Worm (Caenorhabditis elegans) whole organism, mixed stage, embryonic: ENCODE results near the gene cnc-9.

Experiments used
- M03D4.4 ChIP-seq: sonication (generic microtip); optimal IDR thresholded peaks from 2 replicates; lab custom pipeline; 2017; ENCODE audit warnings: mild to moderate bottlenecking, missing genetic modification characterization, missing compliant biosample characterization
- bed-3 ChIP-seq: fragments of 200-800 bp; sonication (Bioruptor generic); optimal IDR thresholded peaks from 3 replicates; lab custom pipeline; 2018; ENCODE audit warnings: mild to moderate bottlenecking, missing genetic modification characterization, moderate library complexity, missing compliant biosample characterization
- blmp-1 ChIP-seq: fragments of 150-350 bp; optimal IDR thresholded peaks from 2 replicates; lab custom pipeline; 2014; ENCODE audit warnings: missing biosample characterization, missing genetic modification characterization
- ceh-39 ChIP-seq: fragments of 150-350 bp; optimal IDR thresholded peaks from 2 replicates; lab custom pipeline; 2014; ENCODE audit warnings: missing biosample characterization, missing genetic modification characterization
- ceh-43 ChIP-seq: fragments of 200-800 bp; sonication (Bioruptor generic); optimal IDR thresholded peaks from 2 replicates; lab custom pipeline; 2018; ENCODE audit warnings: mild to moderate bottlenecking, missing genetic modification characterization, moderate library complexity, missing compliant biosample characterization
- ceh-83 ChIP-seq: fragments of 200-800 bp; sonication (Bioruptor generic); optimal IDR thresholded peaks from 2 replicates; lab custom pipeline; 2018; ENCODE audit warnings: mild to moderate bottlenecking, missing genetic modification characterization, missing compliant biosample characterization
- ces-1 ChIP-seq: fragments of 150-350 bp; optimal IDR thresholded peaks from 2 replicates; lab custom pipeline; 2014; ENCODE audit warnings: missing biosample characterization, missing genetic modification reagents, missing genetic modification characterization
- cnd-1 ChIP-seq: fragments of 200-800 bp; sonication (Bioruptor generic); optimal IDR thresholded peaks from 2 replicates; lab custom pipeline; 2018; ENCODE audit warnings: mild to moderate bottlenecking, missing genetic modification characterization, missing compliant biosample characterization
- drap-1 ChIP-seq: fragments of 200-800 bp; sonication (Bioruptor generic); optimal IDR thresholded peaks from 3 replicates; lab custom pipeline; 2018; ENCODE audit warnings: mild to moderate bottlenecking, missing genetic modification characterization, missing compliant biosample characterization
- elt-1 ChIP-seq: sonication (generic microtip); optimal IDR thresholded peaks from 2 replicates; lab custom pipeline; 2017; ENCODE audit warnings: missing genetic modification characterization, mild to moderate bottlenecking, missing compliant biosample characterization, antibody characterized with exemption, moderate library complexity, borderline replicate concordance; ENCODE audit not compliant: insufficient read depth
- elt-3 ChIP-seq: fragments of 150-350 bp; optimal IDR thresholded peaks from 2 replicates; lab custom pipeline; 2014; ENCODE audit warnings: missing biosample characterization, missing genetic modification characterization
- flh-1 ChIP-seq: fragments of 200-800 bp; sonication (Bioruptor generic); optimal IDR thresholded peaks from 2 replicates; lab custom pipeline; 2018; ENCODE audit warnings: mild to moderate bottlenecking, missing genetic modification characterization, moderate library complexity, missing compliant biosample characterization
- ham-2 ChIP-seq: fragments of 200-800 bp; sonication (Bioruptor generic); optimal IDR thresholded peaks from 2 replicates; lab custom pipeline; 2018; ENCODE audit warnings: mild to moderate bottlenecking, missing genetic modification characterization, missing compliant biosample characterization
- lin-13 ChIP-seq: fragments of 150-350 bp; optimal IDR thresholded peaks from 2 replicates; lab custom pipeline; 2014; ENCODE audit warnings: missing biosample characterization, missing genetic modification characterization
- lin-32 ChIP-seq: fragments of 200-800 bp; sonication (Bioruptor generic); optimal IDR thresholded peaks from 2 replicates; lab custom pipeline; 2018; ENCODE audit warnings: mild to moderate bottlenecking, missing genetic modification characterization, missing compliant biosample characterization
- lsy-2 ChIP-seq: fragments of 150-350 bp; optimal IDR thresholded peaks from 2 replicates; lab custom pipeline; 2014; ENCODE audit warnings: missing biosample characterization, missing genetic modification characterization
- mab-5 ChIP-seq: fragments of 150-350 bp; optimal IDR thresholded peaks from 2 replicates; lab custom pipeline; 2014; ENCODE audit warnings: missing biosample characterization, missing genetic modification characterization
- mep-1 ChIP-seq: fragments of 150-350 bp; optimal IDR thresholded peaks from 2 replicates; lab custom pipeline; 2017; ENCODE audit warnings: missing biosample characterization, missing genetic modification reagents, missing genetic modification characterization, inconsistent platforms
- mls-2 ChIP-seq: sonication (generic microtip); optimal IDR thresholded peaks from 2 replicates; lab custom pipeline; 2016; ENCODE audit warnings: mild to moderate bottlenecking, missing genetic modification characterization, moderate library complexity, missing compliant biosample characterization
- nhr-12 ChIP-seq: fragments of 150-350 bp; optimal IDR thresholded peaks from 2 replicates; lab custom pipeline; 2014; ENCODE audit warnings: missing biosample characterization, missing genetic modification characterization
- nhr-2 ChIP-seq: fragments of 150-350 bp; optimal IDR thresholded peaks from 2 replicates; lab custom pipeline; 2014; ENCODE audit warnings: missing biosample characterization, missing genetic modification characterization
- nhr-237 ChIP-seq: fragments of 150-350 bp; optimal IDR thresholded peaks from 2 replicates; lab custom pipeline; 2014; ENCODE audit warnings: missing biosample characterization, missing genetic modification characterization
- nhr-28 ChIP-seq: fragments of 150-350 bp; optimal IDR thresholded peaks from 2 replicates; lab custom pipeline; 2014; ENCODE audit warnings: missing biosample characterization, missing genetic modification characterization
- pha-4 ChIP-seq: fragments of 150-350 bp; optimal IDR thresholded peaks from 2 replicates; lab custom pipeline; 2018; ENCODE audit warnings: missing biosample characterization, missing genetic modification reagents, missing genetic modification characterization
- sem-2 ChIP-seq: fragments of 200-800 bp; sonication (Bioruptor generic); optimal IDR thresholded peaks from 2 replicates; lab custom pipeline; 2018; ENCODE audit warnings: mild to moderate bottlenecking, missing genetic modification characterization, missing compliant biosample characterization
- snpc-4 ChIP-seq: fragments of 150-350 bp; optimal IDR thresholded peaks from 2 replicates; lab custom pipeline; 2014; ENCODE audit warnings: missing biosample characterization, missing genetic modification characterization
- tbx-8 ChIP-seq: fragments of 200-800 bp; sonication (Bioruptor generic); optimal IDR thresholded peaks from 2 replicates; lab custom pipeline; 2018; ENCODE audit warnings: mild to moderate bottlenecking, missing genetic modification characterization, moderate library complexity, missing compliant biosample characterization
- unc-120 ChIP-seq: sonication (generic microtip); optimal IDR thresholded peaks from 2 replicates; lab custom pipeline; 2017; ENCODE audit warnings: missing genetic modification characterization, missing compliant biosample characterization; ENCODE audit not compliant: poor library complexity, severe bottlenecking
- unc-39 ChIP-seq: fragments of 150-350 bp; optimal IDR thresholded peaks from 2 replicates; lab custom pipeline; 2014; ENCODE audit warnings: missing biosample characterization, missing genetic modification characterization
- unc-62 ChIP-seq: fragments of 150-350 bp; optimal IDR thresholded peaks from 2 replicates; lab custom pipeline; 2014; ENCODE audit warnings: missing biosample characterization, missing genetic modification reagents, missing genetic modification characterization
- zip-8 ChIP-seq: fragments of 150-350 bp; optimal IDR thresholded peaks from 2 replicates; lab custom pipeline; 2014; ENCODE audit warnings: missing biosample characterization, missing genetic modification characterization
- ztf-11 ChIP-seq: fragments of 150-350 bp; optimal IDR thresholded peaks from 2 replicates; lab custom pipeline; 2014; ENCODE audit warnings: missing biosample characterization, missing genetic modification characterization

Gene cnc-9

DNA sequence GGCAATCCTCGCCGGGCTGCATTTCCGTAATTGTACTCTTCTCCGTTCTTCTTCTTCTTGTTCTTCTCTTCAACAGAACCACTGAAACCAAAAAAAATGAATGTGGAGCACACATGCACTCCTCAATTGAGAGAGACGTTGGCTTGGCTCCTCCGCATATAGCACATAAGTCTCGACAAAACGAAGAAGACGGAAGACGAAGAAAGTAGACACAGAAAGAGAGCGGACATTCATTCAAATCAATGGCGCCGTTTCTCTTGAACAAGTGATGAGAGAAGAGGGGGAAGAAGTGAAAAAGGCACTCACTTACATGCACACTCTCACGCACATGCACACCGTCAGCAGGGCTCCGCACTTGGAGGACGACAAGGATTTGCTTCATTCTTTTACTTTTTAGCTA lies 37.5 kb upstream of the cnc-9 start, which contains the start of gene F25E5.9:
Gene F25E5.9 (minus strand): TSS at position 382 of the 400 bp plus-strand sequence.
- TF ChIP-seq lin-13 (no peak), cnd-1 (tag; lab: Kevin White, UChicago) (no peak), ztf-11 (no peak), unc-62 (GFP tag; lab: Kevin White, UChicago) (no peak), flh-1 (GFP tag; lab: Kevin White, UChicago) (no peak), nhr-28 (tag; lab: Kevin White, UChicago) (no peak), M03D4.4 (tag; lab: Kevin White, UChicago) (no peak), snpc-4 (no peak), elt-1 (no peak)

DNA sequence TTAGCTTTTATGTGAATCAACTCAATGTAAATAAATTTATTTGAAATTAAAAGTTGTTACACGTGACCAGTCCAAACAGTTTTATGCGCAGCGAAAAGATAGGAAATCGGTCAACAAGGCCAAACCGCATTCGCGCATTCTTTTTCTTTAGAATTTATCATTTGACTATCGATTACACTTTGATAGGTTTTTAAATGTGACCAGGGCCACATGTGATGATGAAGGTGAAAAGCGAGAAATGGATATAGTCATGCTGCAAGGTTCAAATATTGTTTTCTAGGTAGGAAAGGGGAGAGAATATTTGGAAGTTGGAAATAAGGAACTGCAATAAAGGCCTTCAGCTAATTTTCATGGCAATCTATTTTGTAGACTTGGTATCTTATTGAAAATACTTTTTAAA lies 36.9 kb upstream of the cnc-9 start:
- TF ChIP-seq zip-8 (tag; lab: Kevin White, UChicago), result no peak
- TF ChIP-seq mls-2, result no peak
- TF ChIP-seq nhr-237, result no peak
- no peak for TF ChIP-seq elt-1
- no peak for TF ChIP-seq mab-5 (tag; lab: Kevin White, UChicago)
- TF ChIP-seq M03D4.4 (tag; lab: Kevin White, UChicago), result no peak
- no peak for TF ChIP-seq nhr-12 (tag; lab: Kevin White, UChicago)
- no peak for TF ChIP-seq ham-2
- TF ChIP-seq unc-39, result no peak
- TF ChIP-seq sem-2 (GFP tag; lab: Kevin White, UChicago), result no peak
- TF ChIP-seq lin-32 (GFP tag; lab: Kevin White, UChicago), result no peak
- TF ChIP-seq drap-1 (GFP tag; lab: Kevin White, UChicago), result no peak
- no peak for TF ChIP-seq ceh-39 (tag; lab: Kevin White, UChicago)
- no peak for TF ChIP-seq blmp-1 (tag; lab: Kevin White, UChicago)
- no peak for TF ChIP-seq lin-13
- no peak for TF ChIP-seq tbx-8
- no peak for TF ChIP-seq ceh-43 (GFP tag; lab: Kevin White, UChicago)
- no peak for TF ChIP-seq snpc-4

DNA sequence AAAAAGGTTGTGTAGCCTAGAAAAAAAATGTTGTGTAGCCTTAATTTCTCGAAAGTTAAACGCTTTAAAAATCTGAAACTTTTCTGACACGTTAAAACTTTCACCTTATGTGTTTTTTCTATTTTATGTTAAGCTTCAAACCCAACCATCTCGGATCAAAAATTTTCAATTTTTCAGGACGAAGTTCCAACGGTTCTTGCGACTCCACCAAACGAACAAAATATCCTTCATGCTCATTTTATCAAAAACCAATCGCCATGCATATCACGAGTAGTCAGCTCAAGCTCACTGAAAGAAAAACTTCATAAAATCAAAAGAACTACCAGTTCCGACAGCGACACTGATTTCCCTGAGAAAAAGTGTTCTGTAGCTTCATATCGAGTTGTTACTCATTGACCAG lies 36.5 kb upstream of the cnc-9 start:
- TF ChIP-seq lin-13 (no peak), nhr-237 (no peak), nhr-28 (tag; lab: Kevin White, UChicago) (no peak), bed-3 (no peak), pha-4 (tag; lab: Kevin White, UChicago) (no peak), lsy-2 (tag; lab: Kevin White, UChicago) (no peak), nhr-12 (tag; lab: Kevin White, UChicago) (no peak), mls-2 (no peak), zip-8 (tag; lab: Kevin White, UChicago) (no peak), elt-3 (tag; lab: Kevin White, UChicago) (no peak), tbx-8 (no peak), unc-120 (no peak), ceh-83 (no peak), ceh-39 (tag; lab: Kevin White, UChicago) (no peak)

DNA sequence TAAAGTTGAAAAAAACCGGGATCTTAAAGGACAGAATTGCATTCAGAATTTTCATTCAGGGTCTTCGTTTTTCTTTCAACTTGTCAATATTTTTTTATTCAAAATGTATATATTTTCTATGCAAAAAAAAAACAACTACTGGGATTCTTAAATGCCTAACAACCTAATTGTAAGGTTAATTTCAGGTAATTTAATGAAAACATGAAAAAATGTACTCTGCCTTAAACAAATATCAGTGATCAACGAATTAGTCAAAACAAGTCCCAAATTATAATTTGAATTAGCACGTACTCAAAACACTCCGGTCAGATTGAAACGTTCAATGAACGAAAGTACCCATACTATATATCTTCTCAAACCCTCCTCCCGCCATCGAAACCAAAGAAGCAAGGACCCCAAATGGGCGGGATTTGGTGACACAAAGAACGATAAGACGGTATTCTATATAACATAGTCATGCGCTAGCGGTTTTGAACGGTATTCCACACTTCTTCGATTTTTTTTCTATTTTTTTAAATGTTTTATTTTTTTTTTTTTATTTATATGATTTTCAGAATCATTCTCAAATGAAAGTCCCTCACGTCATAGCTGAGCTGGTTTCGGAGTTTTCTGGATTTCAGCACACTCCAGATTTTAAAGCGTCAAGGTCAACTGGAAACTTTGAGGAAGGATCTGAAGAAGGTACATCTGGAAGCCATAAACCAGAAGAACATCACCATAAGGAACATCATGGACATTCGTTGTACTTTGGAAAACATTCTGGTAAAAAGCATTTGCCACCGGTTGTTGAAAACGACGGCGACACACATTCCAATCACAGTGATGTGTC lies 35.6 kb upstream of the cnc-9 start, which contains the start of the genes ddo-2 and F25E5.8:
Gene ddo-2 (minus strand): TSS at position 330 of the 829 bp plus-strand sequence.
Gene F25E5.8 (plus strand): TSS at position 555 of the 829 bp plus-strand sequence.
- TF ChIP-seq blmp-1 (tag; lab: Kevin White, UChicago), result no peak
- no peak for TF ChIP-seq pha-4 (tag; lab: Kevin White, UChicago)
- TF ChIP-seq mls-2, result no peak
- TF ChIP-seq elt-1, result no peak
- TF ChIP-seq ztf-11, result no peak
- TF ChIP-seq tbx-8, result no peak
- TF ChIP-seq ceh-39 (tag; lab: Kevin White, UChicago), result no peak
- no peak for TF ChIP-seq unc-62 (GFP tag; lab: Kevin White, UChicago)
- no peak for TF ChIP-seq drap-1 (GFP tag; lab: Kevin White, UChicago)
- TF ChIP-seq nhr-2 (tag; lab: Kevin White, UChicago), result no peak
- no peak for TF ChIP-seq ceh-43 (GFP tag; lab: Kevin White, UChicago)
- TF ChIP-seq unc-39, result no peak
- no peak for TF ChIP-seq nhr-237
- no peak for TF ChIP-seq nhr-28 (tag; lab: Kevin White, UChicago)
- TF ChIP-seq snpc-4, result no peak
- TF ChIP-seq ham-2, result no peak
- TF ChIP-seq, all 35 proteins: peak for 0

DNA sequence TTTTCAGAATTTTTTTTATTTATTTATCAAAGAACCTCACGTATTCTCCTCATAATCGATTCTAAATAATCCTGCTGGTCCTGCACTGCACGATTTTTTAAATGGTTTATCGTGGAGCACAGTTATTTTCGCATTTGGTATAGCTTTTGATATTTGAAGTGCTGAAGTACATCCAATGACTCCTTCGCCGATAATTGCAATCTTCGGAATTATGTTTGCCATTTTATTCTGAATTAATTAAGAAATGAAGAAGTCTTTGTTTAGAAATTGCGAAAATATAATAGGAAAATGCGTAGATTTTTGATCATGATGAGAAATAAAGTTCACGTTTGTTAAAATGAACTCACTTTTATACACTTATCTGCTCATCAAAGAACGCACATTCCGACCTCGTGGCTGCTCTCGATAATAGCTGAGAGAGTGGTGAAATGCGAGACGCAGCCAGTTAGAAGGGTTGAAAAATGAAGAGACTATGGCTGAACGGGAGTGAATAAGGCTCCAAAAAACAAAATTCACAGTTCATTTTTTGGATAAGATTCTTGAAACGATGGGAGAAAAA lies 34.9 kb upstream of the cnc-9 start:
- TF ChIP-seq ceh-83, result no peak
- no peak for TF ChIP-seq lin-13
- TF ChIP-seq mep-1 (tag; lab: Kevin White, UChicago), result no peak
- no peak for TF ChIP-seq ceh-39 (tag; lab: Kevin White, UChicago)
- TF ChIP-seq sem-2 (GFP tag; lab: Kevin White, UChicago), result no peak
- TF ChIP-seq mls-2, result no peak
- TF ChIP-seq pha-4 (tag; lab: Kevin White, UChicago), result no peak
- no peak for TF ChIP-seq M03D4.4 (tag; lab: Kevin White, UChicago)
- TF ChIP-seq nhr-12 (tag; lab: Kevin White, UChicago), result no peak
- no peak for TF ChIP-seq ces-1 (GFP tag; lab: Kevin White, UChicago)
- no peak for TF ChIP-seq lsy-2 (tag; lab: Kevin White, UChicago)
